Fruit fly (Drosophila melanogaster) whole organism, pupa: ENCODE measurements around the gene Rtnl1.

Source experiments
- CG10348 ChIP-seq: fragments of 200-800 bp; sonication (Bioruptor generic); IDR thresholded peaks from 2 replicates; pipeline ENCODE4 v1.3.6; 2022; ENCODE audit warnings: missing biosample characterization, missing genetic modification characterization
- CG12605 ChIP-seq: fragments of 200-800 bp; sonication (Bioruptor generic); IDR thresholded peaks from 2 replicates; pipeline ENCODE4 v1.3.6; 2022; ENCODE audit warnings: missing biosample characterization, missing genetic modification characterization
- CG13204 ChIP-seq: fragments of 200-800 bp; sonication (Bioruptor generic); optimal IDR thresholded peaks from 2 replicates; lab custom pipeline; 2018; ENCODE audit warnings: missing biosample characterization, mild to moderate bottlenecking, missing genetic modification characterization, moderate library complexity
- CG14655 ChIP-seq: fragments of 200-800 bp; sonication (Bioruptor generic); optimal IDR thresholded peaks from 3 replicates; lab custom pipeline; 2017; ENCODE audit warnings: mild to moderate bottlenecking, missing biosample characterization, missing genetic modification reagents, missing genetic modification characterization
- CG15710 ChIP-seq: fragments of 200-800 bp; sonication (Bioruptor generic); optimal IDR thresholded peaks from 2 replicates; lab custom pipeline; 2018; ENCODE audit warnings: missing biosample characterization, mild to moderate bottlenecking, missing genetic modification characterization, moderate library complexity
- CG17806 ChIP-seq: fragments of 200-800 bp; sonication (Bioruptor generic); optimal IDR thresholded peaks from 2 replicates; lab custom pipeline; 2018; ENCODE audit warnings: missing biosample characterization, mild to moderate bottlenecking, missing genetic modification characterization, moderate library complexity
- CG32121 ChIP-seq: fragments of 200-800 bp; sonication (Bioruptor generic); IDR thresholded peaks from 2 replicates; pipeline ENCODE4 v1.3.6; 2022; ENCODE audit warnings: missing biosample characterization, missing genetic modification characterization
- CG34367 ChIP-seq: fragments of 200-800 bp; sonication (Bioruptor generic); optimal IDR thresholded peaks from 2 replicates; lab custom pipeline; 2018; ENCODE audit warnings: missing biosample characterization, mild to moderate bottlenecking, missing genetic modification characterization
- CG4496 ChIP-seq: fragments of 200-800 bp; sonication (Bioruptor generic); IDR thresholded peaks from 3 replicates; pipeline ENCODE4 v1.3.6; 2022; ENCODE audit warnings: missing biosample characterization, missing genetic modification characterization
- CG8159 ChIP-seq: fragments of 200-800 bp; sonication (Bioruptor generic); optimal IDR thresholded peaks from 3 replicates; lab custom pipeline; 2018; ENCODE audit warnings: missing biosample characterization, mild to moderate bottlenecking, missing genetic modification characterization, moderate library complexity
- CG8301 ChIP-seq: fragments of 200-800 bp; sonication (Bioruptor generic); optimal IDR thresholded peaks from 2 replicates; lab custom pipeline; 2018; ENCODE audit warnings: missing biosample characterization, mild to moderate bottlenecking, missing genetic modification characterization
- CG9948 ChIP-seq: fragments of 200-800 bp; sonication (Bioruptor generic); optimal IDR thresholded peaks from 2 replicates; lab custom pipeline; 2018; ENCODE audit warnings: missing biosample characterization, mild to moderate bottlenecking, missing genetic modification characterization, moderate library complexity
- D1 ChIP-seq: fragments of 200-800 bp; sonication (Bioruptor generic); optimal IDR thresholded peaks from 2 replicates; lab custom pipeline; 2018; ENCODE audit warnings: missing biosample characterization, mild to moderate bottlenecking, missing genetic modification characterization, moderate library complexity
- EcR ChIP-seq: fragments of 200-800 bp; sonication (Bioruptor generic); optimal IDR thresholded peaks from 3 replicates; lab custom pipeline; 2019; ENCODE audit warnings: missing biosample characterization, missing genetic modification characterization, mild to moderate bottlenecking, moderate library complexity, missing genetic modification reagents
- Ets98B ChIP-seq: fragments of 200-800 bp; sonication (Bioruptor generic); IDR thresholded peaks from 2 replicates; pipeline ENCODE4 v1.3.6; 2022; ENCODE audit warnings: missing biosample characterization, missing genetic modification characterization
- Pif1A ChIP-seq: fragments of 200-800 bp; sonication (Bioruptor generic); optimal IDR thresholded peaks from 3 replicates; lab custom pipeline; 2016; ENCODE audit warnings: missing biosample characterization, missing genetic modification characterization
- Pif1B ChIP-seq: fragments of 200-800 bp; sonication (Bioruptor generic); optimal IDR thresholded peaks from 3 replicates; lab custom pipeline; 2016; ENCODE audit warnings: missing biosample characterization, missing genetic modification characterization
- Snoo ChIP-seq: fragments of 200-800 bp; sonication (Bioruptor generic); optimal IDR thresholded peaks from 3 replicates; lab custom pipeline; 2017; ENCODE audit warnings: missing biosample characterization, mild to moderate bottlenecking, missing genetic modification characterization, inconsistent platforms
- fd96Ca ChIP-seq: fragments of 200-800 bp; sonication (Bioruptor generic); IDR thresholded peaks from 3 replicates; pipeline ENCODE4 v1.3.6; 2022; ENCODE audit warnings: missing biosample characterization, missing genetic modification characterization
- gl ChIP-seq: fragments of 200-800 bp; sonication (Bioruptor generic); optimal IDR thresholded peaks from 2 replicates; lab custom pipeline; 2018; ENCODE audit warnings: missing biosample characterization, mild to moderate bottlenecking, missing genetic modification characterization
- rn ChIP-seq: fragments of 200-800 bp; sonication (Bioruptor generic); IDR thresholded peaks from 2 replicates; pipeline ENCODE4 v1.3.6; 2022; ENCODE audit warnings: missing biosample characterization, missing genetic modification characterization

Gene Rtnl1

dm6 chr2L:4955094-4955823, 54.3 kb downstream of the Rtnl1 start, which contains the start of the genes Jon25Bi and Marcal1:
Jon25Bi (minus strand) TSS chr2L:4955144.
Marcal1 (plus strand) TSS chr2L:4955509.
- no peak for TF ChIP-seq CG10348 (GFP tag; lab: Robert Waterston, UW)

DNA sequence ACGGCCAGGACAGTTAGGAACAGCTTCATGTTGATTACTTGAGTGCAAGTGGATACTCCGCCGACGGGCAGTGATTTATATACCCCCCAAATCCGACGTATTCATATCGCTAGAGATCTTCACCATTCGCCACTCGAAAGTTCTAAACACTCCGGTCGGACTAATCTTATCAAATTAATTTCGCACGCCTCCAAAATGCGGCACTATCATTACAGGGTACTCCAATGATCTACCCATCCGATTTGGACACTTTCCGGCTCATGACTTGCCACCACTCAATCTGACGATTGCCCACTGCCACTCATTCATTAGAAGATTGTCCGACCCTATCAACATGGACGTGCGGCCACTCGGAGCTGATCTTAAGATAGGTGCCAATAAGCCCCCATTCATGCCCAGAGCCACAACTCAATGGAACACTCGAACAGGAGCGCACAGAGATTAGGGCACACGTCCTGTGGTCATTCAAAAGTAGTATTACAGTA, 56.4 kb downstream of the Rtnl1 start, which contains the start of gene Jon25Bii:
Jon25Bii (minus strand) TSS at position 51 of the 485 bp plus-strand sequence.
- TF ChIP-seq gl (no peak), CG34367 (tag; lab: Kevin White, UChicago) (no peak), Snoo (no peak), CG32121 (GFP tag; lab: Robert Waterston, UW) (no peak), CG12605 (no peak), CG9948 (no peak), Pif1B (no peak), CG17806 (tag; lab: Kevin White, UChicago) (no peak), fd96Ca (GFP tag; lab: Robert Waterston, UW) (no peak), CG15710 (tag; lab: Kevin White, UChicago) (no peak)

DNA sequence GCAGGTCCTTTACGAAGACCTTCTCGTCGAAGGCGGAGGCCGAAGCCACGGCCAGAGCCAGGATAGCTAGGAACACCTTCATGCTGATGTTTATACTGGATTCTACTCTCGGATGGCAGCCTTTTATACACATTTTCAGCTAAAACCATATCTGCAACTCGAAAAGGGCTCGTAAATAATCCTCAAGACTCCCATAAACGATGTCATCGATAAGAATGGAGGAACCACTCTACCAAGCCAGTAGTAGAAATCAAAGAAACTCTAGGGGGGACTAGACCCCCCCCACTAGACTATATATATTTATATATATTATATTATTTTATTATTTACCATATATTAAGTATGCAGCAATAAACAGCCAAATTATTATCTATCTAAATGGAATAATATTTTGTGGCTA, 58.9 kb downstream of the Rtnl1 start, which contains the start of gene Jon25Biii:
Jon25Biii (minus strand) TSS at position 101 of the 400 bp plus-strand sequence.
- no peak for TF ChIP-seq gl
- TF ChIP-seq CG4496 (GFP tag; lab: Robert Waterston, UW), result no peak
- no peak for TF ChIP-seq CG8159 (tag; lab: Kevin White, UChicago)
- no peak for TF ChIP-seq Pif1B
- no peak for TF ChIP-seq rn (GFP tag; lab: Robert Waterston, UW)
- TF ChIP-seq CG10348 (GFP tag; lab: Robert Waterston, UW), result no peak
- no peak for TF ChIP-seq CG8301 (tag; lab: Kevin White, UChicago)
- no peak for TF ChIP-seq CG12605
- TF ChIP-seq CG17806 (tag; lab: Kevin White, UChicago), result no peak
- TF ChIP-seq D1, result no peak
- TF ChIP-seq Pif1A, result no peak
- TF ChIP-seq CG34367 (tag; lab: Kevin White, UChicago), result no peak
- TF ChIP-seq CG32121 (GFP tag; lab: Robert Waterston, UW), result no peak
- no peak for TF ChIP-seq Ets98B (GFP tag; lab: Robert Waterston, UW)
- TF ChIP-seq CG9948, result no peak
- TF ChIP-seq, all 21 proteins: peak for 0

DNA sequence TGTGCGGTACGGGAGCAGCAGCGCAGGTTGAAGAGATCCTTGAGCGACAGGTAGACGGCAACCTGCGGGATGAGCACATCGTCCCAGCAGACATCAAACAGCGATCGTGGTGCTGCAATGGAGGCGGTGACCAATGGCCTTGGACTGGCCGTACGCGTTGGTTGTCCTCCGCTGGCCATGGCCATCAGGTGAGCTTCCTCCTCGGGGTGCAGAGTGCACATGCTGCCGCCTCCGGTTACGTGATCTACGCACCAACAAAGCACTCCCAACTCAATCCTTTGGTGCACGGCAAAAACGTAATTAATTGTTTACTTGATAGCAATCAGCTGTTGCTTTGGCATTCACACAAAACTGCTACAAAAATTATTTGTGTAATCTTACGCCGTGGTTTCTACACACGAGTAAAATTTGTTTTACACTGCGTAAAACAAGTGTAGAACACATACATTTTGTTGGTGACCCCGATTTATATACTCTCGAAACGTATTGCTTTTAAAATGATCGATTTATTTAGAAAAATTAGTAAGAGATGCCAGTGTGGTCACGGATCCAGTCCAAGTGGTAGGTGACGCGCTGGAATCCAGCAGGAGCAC, 60.0 kb downstream of the Rtnl1 start, which contains the start of gene jet:
jet (minus strand) TSS at position 332 of the 593 bp plus-strand sequence.
- no peak for TF ChIP-seq CG14655
- TF ChIP-seq CG4496 (GFP tag; lab: Robert Waterston, UW), result no peak
- no peak for TF ChIP-seq Pif1A
- no peak for TF ChIP-seq Ets98B (GFP tag; lab: Robert Waterston, UW)
- TF ChIP-seq CG9948, result no peak
- TF ChIP-seq CG13204 (GFP tag; lab: Kevin White, UChicago), result no peak

DNA sequence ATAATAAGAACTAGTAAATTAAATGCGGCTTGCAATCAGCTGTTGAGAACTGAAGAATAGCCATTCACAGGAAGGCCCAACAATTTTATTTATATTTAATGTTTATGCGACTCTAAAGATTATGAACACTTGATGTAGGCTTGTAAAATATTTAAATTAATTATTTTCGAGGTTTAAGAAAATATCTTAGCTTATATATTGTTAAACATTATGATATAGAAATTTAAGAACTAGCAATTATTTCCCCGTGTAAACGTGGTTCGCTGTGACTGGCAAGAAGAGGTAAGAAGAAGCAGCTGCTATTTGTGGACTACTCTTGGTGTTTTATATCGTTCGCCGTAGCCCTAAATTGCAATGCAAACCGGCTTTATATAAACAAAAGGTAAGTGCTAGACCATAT, 64.2 kb downstream of the Rtnl1 start, which contains the start of the genes mRpL24 and betaggt-I:
mRpL24 (minus strand) TSS at position 62 of the 400 bp plus-strand sequence.
betaggt-I (plus strand) TSS at position 280 of the 400 bp plus-strand sequence.
- TF ChIP-seq gl (peak; percentile 89), CG8159 (tag; lab: Kevin White, UChicago) (peak; percentile 97), D1 (peak; percentile 90), Snoo (peak; percentile 96), EcR (GFP tag; lab: Kevin White, UChicago) (no peak), Pif1B (peak; percentile 91), CG4496 (GFP tag; lab: Robert Waterston, UW) (peak; percentile 99), CG10348 (GFP tag; lab: Robert Waterston, UW) (peak; percentile 90), CG15710 (tag; lab: Kevin White, UChicago) (peak; percentile 99), CG13204 (GFP tag; lab: Kevin White, UChicago) (no peak), CG17806 (tag; lab: Kevin White, UChicago) (peak; percentile 97), Ets98B (GFP tag; lab: Robert Waterston, UW) (peak; percentile 97), CG12605 (peak; percentile 98), CG34367 (tag; lab: Kevin White, UChicago) (peak; percentile 97), CG8301 (tag; lab: Kevin White, UChicago) (peak; percentile 97), Pif1A (peak; percentile 93), CG14655 (peak; percentile 98), rn (GFP tag; lab: Robert Waterston, UW) (peak; percentile 97), CG9948 (peak; percentile 95), CG32121 (GFP tag; lab: Robert Waterston, UW) (peak; percentile 97), fd96Ca (GFP tag; lab: Robert Waterston, UW) (peak; percentile 93)
